Worm (Caenorhabditis elegans) whole organism, L3 larva: Measurements from ENCODE around the gene Y7A9D.1.

Experiments used
- egl-27 ChIP-seq: sonication (generic microtip); optimal IDR thresholded peaks from 4 replicates; lab custom pipeline; 2017; ENCODE audit warnings: missing biosample characterization, missing genetic modification reagents, missing genetic modification characterization
- jun-1 ChIP-seq: fragments of 150-350 bp; optimal IDR thresholded peaks from 2 replicates; lab custom pipeline; 2014; ENCODE audit warnings: missing biosample characterization, missing genetic modification reagents, missing genetic modification characterization
- lin-15B ChIP-seq: fragments of 150-350 bp; optimal IDR thresholded peaks from 2 replicates; lab custom pipeline; 2014; ENCODE audit warnings: missing biosample characterization, missing genetic modification characterization
- nhr-43 ChIP-seq: sonication (generic microtip); optimal IDR thresholded peaks from 2 replicates; lab custom pipeline; 2016; ENCODE audit warnings: mild to moderate bottlenecking, missing genetic modification characterization, missing compliant biosample characterization; ENCODE audit not compliant: poor library complexity, severe bottlenecking
- pqm-1 ChIP-seq: fragments of 150-350 bp; optimal IDR thresholded peaks from 2 replicates; lab custom pipeline; 2017; ENCODE audit warnings: missing biosample characterization, missing genetic modification characterization, inconsistent platforms
- sea-2 ChIP-seq: fragments of 150-350 bp; sonication (generic microtip); optimal IDR thresholded peaks from 4 replicates; lab custom pipeline; 2014; ENCODE audit warnings: missing biosample characterization, missing genetic modification reagents, missing genetic modification characterization
- unc-62 ChIP-seq: fragments of 150-350 bp; sonication (generic microtip); optimal IDR thresholded peaks from 4 replicates; lab custom pipeline; 2014; ENCODE audit warnings: missing biosample characterization, missing genetic modification reagents, missing genetic modification characterization
- ztf-4 ChIP-seq: fragments of 150-350 bp; optimal IDR thresholded peaks from 2 replicates; lab custom pipeline; 2014; ENCODE audit warnings: missing biosample characterization, missing genetic modification characterization

ce11 chrIV:16364581-16364980 lies 17.4 kb downstream of the Y7A9D.1 start:
- TF ChIP-seq nhr-43 (tag; lab: Kevin White, UChicago) (no peak), sea-2 (GFP tag; lab: Kevin White, UChicago) (no peak), egl-27 (tag; lab: Kevin White, UChicago) (no peak), pqm-1 (peak; percentile 4), ztf-4 (tag; lab: Kevin White, UChicago) (no peak), lin-15B (tag; lab: Kevin White, UChicago) (no peak), jun-1 (tag; lab: Kevin White, UChicago) (no peak), unc-62 (GFP tag; lab: Kevin White, UChicago) (no peak)
